Worm (Caenorhabditis elegans) whole organism, midembryonic: ENCODE measurements around the gene npr-22.

Experiments
- flt-1 ChIP-seq: fragments of 200-800 bp; sonication (Bioruptor generic); IDR thresholded peaks from 2 replicates; pipeline ENCODE4 v1.3.6; 2022; ENCODE audit warnings: missing genetic modification characterization, missing compliant biosample characterization
- klf-2 ChIP-seq: fragments of 200-800 bp; sonication (Bioruptor generic); conservative IDR thresholded peaks from 2 replicates; pipeline ENCODE4 v1.3.6; 2022; ENCODE audit warnings: missing genetic modification reagents, missing genetic modification characterization, missing compliant biosample characterization
- med-1 ChIP-seq: sonication (generic microtip); optimal IDR thresholded peaks from 2 replicates; lab custom pipeline; 2017; ENCODE audit warnings: missing genetic modification characterization, mild to moderate bottlenecking, missing compliant biosample characterization, antibody characterized with exemption, missing genetic modification reagents; ENCODE audit not compliant: insufficient read depth
- ref-1 ChIP-seq: fragments of 200-800 bp; sonication (Bioruptor generic); conservative IDR thresholded peaks from 2 replicates; pipeline ENCODE4 v1.3.6; 2022; ENCODE audit warnings: missing genetic modification reagents, missing genetic modification characterization, missing compliant biosample characterization
- tab-1 ChIP-seq: fragments of 200-800 bp; sonication (Bioruptor generic); IDR thresholded peaks from 2 replicates; pipeline ENCODE4 v1.3.6; 2022; ENCODE audit warnings: missing genetic modification characterization, missing compliant biosample characterization
- ztf-23 ChIP-seq: fragments of 200-800 bp; sonication (Bioruptor generic); IDR thresholded peaks from 2 replicates; pipeline ENCODE4 v1.3.6; 2022; ENCODE audit warnings: missing genetic modification reagents, missing genetic modification characterization, missing compliant biosample characterization
- ztf-29 ChIP-seq: fragments of 200-800 bp; sonication (Bioruptor generic); IDR thresholded peaks from 2 replicates; pipeline ENCODE4 v1.3.6; 2022; ENCODE audit warnings: missing genetic modification reagents, missing genetic modification characterization, missing compliant biosample characterization

ce11 chrIV:8511056-8511455, 48.2 kb upstream of the npr-22 start, which contains the start of gene mes-6:
- no peak for TF ChIP-seq ztf-23
- TF ChIP-seq tab-1 (GFP tag; lab: Robert Waterston, UW) = no peak
- no peak for TF ChIP-seq flt-1
- no peak for TF ChIP-seq ref-1 (GFP tag; lab: Robert Waterston, UW)
- TF ChIP-seq med-1 (GFP tag; lab: Kevin White, UChicago) = no peak
- TF ChIP-seq klf-2 = no peak
- TF ChIP-seq ztf-29 (GFP tag; lab: Robert Waterston, UW) = no peak
